Worm (Caenorhabditis elegans) whole organism, young adult: Measurements from ENCODE around the gene Y54G2A.32.

Experiments used
- B0336.3 ChIP-seq: fragments of 200-800 bp; sonication (Bioruptor generic); IDR thresholded peaks from 2 replicates; pipeline ENCODE4 v1.3.6; 2022; ENCODE audit warnings: missing genetic modification characterization, missing compliant biosample characterization
- C17E4.6 ChIP-seq: fragments of 200-800 bp; sonication (Bioruptor generic); IDR thresholded peaks from 2 replicates; pipeline ENCODE4 v1.3.6; 2022; ENCODE audit warnings: missing genetic modification reagents, missing genetic modification characterization, missing compliant biosample characterization
- F22D6.2 ChIP-seq: sonication (generic microtip); optimal IDR thresholded peaks from 2 replicates; lab custom pipeline; 2016; ENCODE audit warnings: mild to moderate bottlenecking, missing genetic modification characterization, missing compliant biosample characterization
- F55B11.4 ChIP-seq: sonication (generic microtip); optimal IDR thresholded peaks from 2 replicates; lab custom pipeline; 2016; ENCODE audit warnings: missing compliant biosample characterization, missing genetic modification characterization, borderline replicate concordance; ENCODE audit not compliant: insufficient read depth
- F57A8.1 ChIP-seq: fragments of 200-800 bp; sonication (Bioruptor generic); optimal IDR thresholded peaks from 2 replicates; lab custom pipeline; 2018; ENCODE audit warnings: mild to moderate bottlenecking, missing genetic modification characterization, moderate library complexity, missing compliant biosample characterization
- K11D2.4 ChIP-seq: fragments of 200-800 bp; sonication (Bioruptor generic); IDR thresholded peaks from 2 replicates; pipeline ENCODE4 v1.3.6; 2022; ENCODE audit warnings: missing genetic modification reagents, missing genetic modification characterization, missing compliant biosample characterization
- K12H6.12 ChIP-seq: fragments of 200-800 bp; sonication (Bioruptor generic); optimal IDR thresholded peaks from 2 replicates; lab custom pipeline; 2018; ENCODE audit warnings: mild to moderate bottlenecking, missing genetic modification characterization, missing compliant biosample characterization
- T26A5.8 ChIP-seq: sonication (generic microtip); optimal IDR thresholded peaks from 2 replicates; lab custom pipeline; 2016; ENCODE audit warnings: missing genetic modification characterization, missing compliant biosample characterization
- Y53F4B.3 ChIP-seq: fragments of 200-800 bp; sonication (Bioruptor generic); IDR thresholded peaks from 2 replicates; pipeline ENCODE4 v1.3.6; 2022; ENCODE audit warnings: missing genetic modification reagents, missing genetic modification characterization, missing compliant biosample characterization
- Y79H2A.3 ChIP-seq: fragments of 200-800 bp; sonication (Bioruptor generic); conservative IDR thresholded peaks from 2 replicates; pipeline ENCODE4 v1.3.6; 2022; ENCODE audit warnings: missing genetic modification reagents, missing genetic modification characterization, missing compliant biosample characterization
- akir-1 ChIP-seq: fragments of 200-800 bp; sonication (Bioruptor generic); optimal IDR thresholded peaks from 2 replicates; lab custom pipeline; 2018; ENCODE audit warnings: mild to moderate bottlenecking, missing genetic modification characterization, moderate library complexity, missing compliant biosample characterization
- ama-1 ChIP-seq, 3 experiments: fragments of 150-350 bp in 1 of 3; sonication (generic microtip) in 2 of 3; optimal IDR thresholded peaks; 2 replicates each; lab custom pipeline; 2014 to 2018; ENCODE audit warnings: missing biosample characterization in 2 of 3, missing genetic modification characterization in 2 of 3, missing genetic modification reagents in 2 of 3
- attf-3 ChIP-seq: fragments of 200-800 bp; sonication (Bioruptor generic); conservative IDR thresholded peaks from 2 replicates; pipeline ENCODE4 v1.3.6; 2022; ENCODE audit warnings: missing genetic modification reagents, missing genetic modification characterization, missing compliant biosample characterization
- bed-1 ChIP-seq: fragments of 200-800 bp; sonication (Bioruptor generic); IDR thresholded peaks from 2 replicates; pipeline ENCODE4 v1.3.6; 2022; ENCODE audit warnings: missing genetic modification reagents, missing genetic modification characterization, missing compliant biosample characterization
- cebp-1 ChIP-seq, 2 experiments: fragments of 200-800 bp in 1 of 2; sonication (Bioruptor generic) in 1 of 2; sonication (generic microtip) in 1 of 2; IDR thresholded peaks in 1 of 2; optimal IDR thresholded peaks in 1 of 2; 2 replicates each; pipeline versions ENCODE4 v1.3.6 to Lab custom; 2017 to 2022; ENCODE audit warnings: missing compliant biosample characterization in 2 of 2, missing genetic modification characterization in 2 of 2, mild to moderate bottlenecking in 1 of 2, missing genetic modification reagents in 1 of 2, moderate library complexity in 1 of 2
- cebp-2 ChIP-seq: fragments of 200-800 bp; sonication (Bioruptor generic); IDR thresholded peaks from 2 replicates; pipeline ENCODE4 v1.3.6; 2022; ENCODE audit warnings: missing genetic modification characterization, missing compliant biosample characterization
- ceh-100 ChIP-seq: fragments of 200-800 bp; sonication (Bioruptor generic); IDR thresholded peaks from 2 replicates; pipeline ENCODE4 v1.3.6; 2022; ENCODE audit warnings: missing genetic modification reagents, missing genetic modification characterization, missing compliant biosample characterization
- ceh-91 ChIP-seq: fragments of 200-800 bp; sonication (Bioruptor generic); IDR thresholded peaks from 2 replicates; pipeline ENCODE4 v1.3.6; 2022; ENCODE audit warnings: missing genetic modification reagents, missing genetic modification characterization, missing compliant biosample characterization
- die-1 ChIP-seq: sonication (generic microtip); optimal IDR thresholded peaks from 2 replicates; lab custom pipeline; 2016; ENCODE audit warnings: missing genotype, mild to moderate bottlenecking, missing genetic modification characterization, missing compliant biosample characterization
- dox-1 ChIP-seq: fragments of 200-800 bp; sonication (Bioruptor generic); IDR thresholded peaks from 2 replicates; pipeline ENCODE4 v1.3.6; 2022; ENCODE audit warnings: missing genetic modification reagents, missing genetic modification characterization, missing compliant biosample characterization
- egrh-3 ChIP-seq: fragments of 200-800 bp; sonication (Bioruptor generic); IDR thresholded peaks from 2 replicates; pipeline ENCODE4 v1.3.6; 2022; ENCODE audit warnings: missing genetic modification reagents, missing genetic modification characterization, missing compliant biosample characterization
- ets-4 ChIP-seq: fragments of 200-800 bp; sonication (Bioruptor generic); optimal IDR thresholded peaks from 2 replicates; lab custom pipeline; 2018; ENCODE audit warnings: mild to moderate bottlenecking, missing genetic modification characterization, missing compliant biosample characterization
- hrde-1 ChIP-seq: sonication (generic microtip); optimal IDR thresholded peaks from 2 replicates; lab custom pipeline; 2016; ENCODE audit warnings: missing genetic modification characterization, mild to moderate bottlenecking, missing compliant biosample characterization, moderate library complexity, missing genotype, missing genetic modification reagents, borderline replicate concordance
- let-607 ChIP-seq, 2 experiments: fragments of 200-800 bp in 1 of 2; sonication (Bioruptor generic) in 1 of 2; sonication (generic microtip) in 1 of 2; optimal IDR thresholded peaks; 2 replicates each; lab custom pipeline; 2016 to 2018; ENCODE audit warnings: mild to moderate bottlenecking in 2 of 2, missing compliant biosample characterization in 2 of 2, missing genetic modification characterization in 2 of 2, moderate library complexity in 2 of 2, missing genotype in 1 of 2
- lin-35 ChIP-seq, 3 experiments: fragments of 150-350 bp in 2 of 3; sonication (generic microtip) in 1 of 3; optimal IDR thresholded peaks; 2 replicates each; lab custom pipeline; 2014 to 2018; ENCODE audit warnings: missing biosample characterization in 3 of 3, missing genetic modification characterization in 3 of 3, missing genetic modification reagents in 3 of 3
- lin-54 ChIP-seq: fragments of 200-800 bp; sonication (Bioruptor generic); optimal IDR thresholded peaks from 2 replicates; lab custom pipeline; 2018; ENCODE audit warnings: mild to moderate bottlenecking, missing genetic modification characterization, missing compliant biosample characterization
- mcd-1 ChIP-seq: fragments of 200-800 bp; sonication (Bioruptor generic); IDR thresholded peaks from 2 replicates; pipeline ENCODE4 v1.3.6; 2022; ENCODE audit warnings: missing genetic modification reagents, missing genetic modification characterization, missing compliant biosample characterization
- mes-4 ChIP-seq: sonication (generic microtip); optimal IDR thresholded peaks from 2 replicates; lab custom pipeline; 2016; ENCODE audit warnings: missing genotype, missing genetic modification characterization, missing compliant biosample characterization
- nfya-2 ChIP-seq: fragments of 200-800 bp; sonication (Bioruptor generic); IDR thresholded peaks from 2 replicates; pipeline ENCODE4 v1.3.6; 2022; ENCODE audit warnings: missing genetic modification reagents, missing genetic modification characterization, missing compliant biosample characterization
- nhr-179 ChIP-seq: sonication (generic microtip); optimal IDR thresholded peaks from 2 replicates; lab custom pipeline; 2016; ENCODE audit warnings: mild to moderate bottlenecking, missing genetic modification characterization, missing compliant biosample characterization
- nhr-80 ChIP-seq: sonication (generic microtip); optimal IDR thresholded peaks from 2 replicates; lab custom pipeline; 2016; ENCODE audit warnings: missing genetic modification characterization, missing compliant biosample characterization
- rec-8 ChIP-seq, 2 experiments: sonication (generic microtip); optimal IDR thresholded peaks; 2 replicates each; lab custom pipeline; 2016; ENCODE audit warnings: mild to moderate bottlenecking in 2 of 2, missing genetic modification characterization in 2 of 2, missing genetic modification reagents in 2 of 2, missing genotype in 2 of 2, missing biosample characterization in 1 of 2, missing compliant biosample characterization in 1 of 2, moderate library complexity in 1 of 2
- repo-1 ChIP-seq: sonication (generic microtip); optimal IDR thresholded peaks from 2 replicates; lab custom pipeline; 2017; ENCODE audit warnings: mild to moderate bottlenecking, missing genetic modification characterization, missing compliant biosample characterization
- sdz-38 ChIP-seq: sonication (generic microtip); optimal IDR thresholded peaks from 2 replicates; lab custom pipeline; 2016; ENCODE audit warnings: missing genotype, missing genetic modification characterization, missing compliant biosample characterization
- snpc-1.3 ChIP-seq: sonication (generic microtip); optimal IDR thresholded peaks from 2 replicates; lab custom pipeline; 2017; ENCODE audit warnings: missing genetic modification characterization, mild to moderate bottlenecking, missing compliant biosample characterization, antibody characterized with exemption, moderate library complexity, missing genotype, missing genetic modification reagents; ENCODE audit not compliant: insufficient read depth
- sptf-2 ChIP-seq: fragments of 200-800 bp; sonication (Bioruptor generic); optimal IDR thresholded peaks from 2 replicates; lab custom pipeline; 2018; ENCODE audit warnings: mild to moderate bottlenecking, missing genetic modification characterization, missing compliant biosample characterization
- unc-130 ChIP-seq: sonication (generic microtip); optimal IDR thresholded peaks from 2 replicates; lab custom pipeline; 2016; ENCODE audit warnings: missing genetic modification reagents, missing genetic modification characterization, missing compliant biosample characterization
- unc-62 ChIP-seq: fragments of 150-350 bp; optimal IDR thresholded peaks from 2 replicates; lab custom pipeline; 2014; ENCODE audit warnings: missing biosample characterization, missing genetic modification reagents, missing genetic modification characterization
- ztf-26 ChIP-seq: sonication (generic microtip); optimal IDR thresholded peaks from 2 replicates; lab custom pipeline; 2017; ENCODE audit warnings: missing genetic modification characterization, missing compliant biosample characterization
- ztf-28 ChIP-seq: fragments of 200-800 bp; sonication (Bioruptor generic); IDR thresholded peaks from 2 replicates; pipeline ENCODE4 v1.3.6; 2022; ENCODE audit warnings: missing genetic modification reagents, missing genetic modification characterization, missing compliant biosample characterization

Gene Y54G2A.32

ce11 chrIV:2832587-2832986, 28.8 kb downstream of the Y54G2A.32 start, which contains the start of the genes Y54G2A.48 and pudl-1:
Y54G2A.48 (minus strand) TSS chrIV:2832687.
pudl-1 (plus strand) TSS chrIV:2832906.
- TF ChIP-seq nhr-179 (tag; lab: Kevin White, UChicago) (no peak), cebp-1 (GFP tag; IDR thresholded peaks at IDR 0.05; lab: Robert Waterston, UW) (no peak), cebp-1 (tag; optimal IDR thresholded peaks at IDR 0.05; lab: Kevin White, UChicago) (no peak), cebp-2 (GFP tag; lab: Robert Waterston, UW) (no peak), ama-1 (optimal IDR thresholded peaks at IDR 0.05; lab: Kevin White, UChicago) (no peak), ama-1 (GFP tag; optimal IDR thresholded peaks at IDR 0.05; lab: Kevin White, UChicago) (no peak), F57A8.1 (no peak), sptf-2 (GFP tag; lab: Kevin White, UChicago) (no peak), T26A5.8 (tag; lab: Kevin White, UChicago) (no peak), attf-3 (no peak), unc-62 (no peak), snpc-1.3 (tag; lab: Kevin White, UChicago) (no peak), unc-130 (no peak)

- TF ChIP-seq let-607 (tag; optimal IDR thresholded peaks at IDR 0.05; lab: Kevin White, UChicago) (no peak), nhr-179 (tag; lab: Kevin White, UChicago) (no peak), die-1 (no peak), C17E4.6 (GFP tag; lab: Robert Waterston, UW) (no peak), ceh-91 (GFP tag; lab: Robert Waterston, UW) (no peak), akir-1 (no peak), K12H6.12 (tag; lab: Kevin White, UChicago) (no peak), mcd-1 (GFP tag; lab: Robert Waterston, UW) (no peak), Y79H2A.3 (GFP tag; lab: Robert Waterston, UW) (no peak), dox-1 (GFP tag; lab: Robert Waterston, UW) (no peak), ztf-26 (tag; lab: Kevin White, UChicago) (no peak), nhr-80 (tag; lab: Kevin White, UChicago) (no peak), K11D2.4 (no peak), ets-4 (GFP tag; lab: Kevin White, UChicago) (no peak), T26A5.8 (tag; lab: Kevin White, UChicago) (no peak), ama-1 (optimal IDR thresholded peaks at IDR 0.05; lab: Kevin White, UChicago) (no peak), ama-1 (GFP tag; optimal IDR thresholded peaks at IDR 0.05; lab: Kevin White, UChicago) (no peak)
Observed at ce11 chrIV:2834516-2834915, 30.8 kb downstream of the Y54G2A.32 start, which contains the start of gene pudl-2. pudl-2 (plus strand) TSS chrIV:2834816.

- TF ChIP-seq unc-62 (no peak), mes-4 (tag; lab: Kevin White, UChicago) (no peak), egrh-3 (GFP tag; lab: Robert Waterston, UW) (no peak), hrde-1 (tag; lab: Kevin White, UChicago) (no peak), snpc-1.3 (tag; lab: Kevin White, UChicago) (no peak), sdz-38 (tag; lab: Kevin White, UChicago) (no peak), lin-35 (GFP tag; optimal IDR thresholded peaks at IDR 0.05; lab: Kevin White, UChicago) (no peak), rec-8 (tag; optimal IDR thresholded peaks at IDR 0.05; lab: Kevin White, UChicago) (no peak), lin-54 (GFP tag; lab: Kevin White, UChicago) (no peak), nfya-2 (GFP tag; lab: Robert Waterston, UW) (no peak), repo-1 (tag; lab: Kevin White, UChicago) (no peak), F22D6.2 (tag; lab: Kevin White, UChicago) (no peak), Y53F4B.3 (GFP tag; lab: Robert Waterston, UW) (no peak), mcd-1 (GFP tag; lab: Robert Waterston, UW) (no peak), ztf-28 (GFP tag; lab: Robert Waterston, UW) (no peak), bed-1 (no peak), B0336.3 (GFP tag; lab: Robert Waterston, UW) (no peak), ceh-100 (GFP tag; lab: Robert Waterston, UW) (no peak), F55B11.4 (no peak)
Observed at ce11 chrIV:2835364-2835763, 31.6 kb downstream of the Y54G2A.32 start, which contains the start of gene clec-82. clec-82 (plus strand) TSS chrIV:2835664.
